Worm (Caenorhabditis elegans): Measurements from ENCODE around the gene Y54G11A.1.

Gene Y54G11A.1

ce11 chrII:14239924-14240323 is 29.1 kb downstream of the Y54G11A.1 start:
- TF ChIP-seq daf-12 (tag; optimal IDR thresholded peaks at IDR 0.05) (no peak), nfya-1 (tag; optimal IDR thresholded peaks at IDR 0.05; ENCODE audit: insufficient read depth) (no peak), snpc-4 (tag; optimal IDR thresholded peaks at IDR 0.05) (no peak), elt-2 (tag; optimal IDR thresholded peaks at IDR 0.05) (no peak), fkh-10 (GFP tag; optimal IDR thresholded peaks at IDR 0.05) (no peak), fkh-2 (tag; optimal IDR thresholded peaks at IDR 0.05) (no peak), aly-2 (tag; optimal IDR thresholded peaks at IDR 0.05) (no peak), pqm-1 (tag; optimal IDR thresholded peaks at IDR 0.05) (no peak), egl-27 (tag; optimal IDR thresholded peaks at IDR 0.05) (no peak), mml-1 (tag; optimal IDR thresholded peaks at IDR 0.05) (no peak), zag-1 (tag; optimal IDR thresholded peaks at IDR 0.05) (no peak), unc-62 (GFP tag; optimal IDR thresholded peaks at IDR 0.05) (no peak), ztf-4 (tag; optimal IDR thresholded peaks at IDR 0.05) (no peak), nhr-28 (tag; optimal IDR thresholded peaks at IDR 0.05) (no peak)

DNA sequence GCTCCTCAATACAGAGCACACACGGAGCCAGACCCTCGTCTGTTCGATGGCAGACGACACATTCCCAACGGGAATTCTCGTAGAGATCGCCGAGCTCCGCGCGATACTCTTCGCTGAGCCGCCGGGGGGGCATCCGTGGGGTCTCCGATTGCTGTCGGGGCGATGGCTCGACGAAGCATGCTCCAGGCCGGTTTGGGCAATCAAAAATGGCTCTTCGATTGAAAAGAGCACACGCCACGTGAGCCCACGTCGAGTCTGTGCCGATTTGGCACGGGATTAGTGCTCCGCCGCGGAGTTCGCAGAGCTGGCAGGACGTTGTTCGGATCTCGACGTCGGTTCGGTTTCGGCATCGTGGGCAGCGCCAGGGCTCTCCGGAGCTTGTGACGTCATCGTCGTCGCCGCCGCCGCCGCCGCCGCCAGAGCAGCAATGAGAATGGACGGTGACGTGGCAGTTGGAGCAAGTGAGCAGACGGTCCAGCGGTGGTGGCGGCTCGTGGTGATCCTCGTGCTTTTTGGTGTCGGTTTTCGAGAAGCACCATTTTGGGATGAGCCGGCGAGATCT is 31.7 kb downstream of the Y54G11A.1 start:
- TF ChIP-seq sea-2 (GFP tag; optimal IDR thresholded peaks at IDR 0.05), result no peak
- TF ChIP-seq pqm-1 (tag; optimal IDR thresholded peaks at IDR 0.05), result no peak
- no peak for TF ChIP-seq snpc-4 (tag; optimal IDR thresholded peaks at IDR 0.05)
- TF ChIP-seq ceh-16 (tag; optimal IDR thresholded peaks at IDR 0.05), result no peak

ce11 chrII:14236569-14236968 is 32.4 kb downstream of the Y54G11A.1 start:
- TF ChIP-seq zag-1 (tag; optimal IDR thresholded peaks at IDR 0.05) (no peak), skn-1 (tag; optimal IDR thresholded peaks at IDR 0.05) (no peak), sea-2 (GFP tag; optimal IDR thresholded peaks at IDR 0.05) (no peak), tbx-2 (tag; optimal IDR thresholded peaks at IDR 0.05) (no peak), snpc-4 (tag; optimal IDR thresholded peaks at IDR 0.05) (no peak), R02D3.7 (tag; optimal IDR thresholded peaks at IDR 0.05) (no peak)

DNA sequence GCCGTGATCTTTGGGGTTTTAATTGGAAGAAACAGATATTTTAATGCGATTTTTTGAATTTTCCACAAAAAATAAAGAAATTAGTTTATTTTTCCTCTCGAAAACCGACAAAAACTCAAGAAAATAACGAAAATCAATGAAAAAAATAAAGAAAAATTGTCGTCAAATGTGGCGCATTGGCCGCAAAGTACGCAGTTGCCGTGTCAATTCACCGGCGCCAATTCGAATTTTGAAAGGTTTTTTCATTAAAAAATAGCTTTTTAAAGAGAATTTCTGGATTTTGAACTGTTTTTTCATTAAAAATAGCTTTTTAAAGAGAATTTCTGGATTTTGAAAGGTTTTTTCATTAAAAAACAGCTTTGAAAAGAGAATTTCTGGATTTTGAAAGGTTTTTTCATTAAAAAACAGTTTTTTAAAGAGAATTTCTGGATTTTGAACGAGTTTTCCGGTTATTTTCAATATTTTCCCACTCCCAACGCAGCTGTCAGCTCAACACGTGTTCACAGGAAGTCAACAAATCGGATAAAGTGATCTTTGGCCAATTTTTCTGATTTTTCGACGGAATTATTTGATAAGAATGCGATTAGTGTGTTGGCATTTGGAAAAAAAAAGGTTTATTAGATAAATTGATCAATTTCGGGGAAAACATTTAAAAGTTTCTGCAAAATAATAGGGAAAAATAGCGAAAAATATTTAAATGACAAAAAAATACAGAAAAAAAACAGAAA is 34.5 kb downstream of the Y54G11A.1 start:
- TF ChIP-seq nhr-25 (tag; optimal IDR thresholded peaks at IDR 0.05) (no peak), elt-2 (tag; optimal IDR thresholded peaks at IDR 0.05) (peak; percentile 52)

DNA sequence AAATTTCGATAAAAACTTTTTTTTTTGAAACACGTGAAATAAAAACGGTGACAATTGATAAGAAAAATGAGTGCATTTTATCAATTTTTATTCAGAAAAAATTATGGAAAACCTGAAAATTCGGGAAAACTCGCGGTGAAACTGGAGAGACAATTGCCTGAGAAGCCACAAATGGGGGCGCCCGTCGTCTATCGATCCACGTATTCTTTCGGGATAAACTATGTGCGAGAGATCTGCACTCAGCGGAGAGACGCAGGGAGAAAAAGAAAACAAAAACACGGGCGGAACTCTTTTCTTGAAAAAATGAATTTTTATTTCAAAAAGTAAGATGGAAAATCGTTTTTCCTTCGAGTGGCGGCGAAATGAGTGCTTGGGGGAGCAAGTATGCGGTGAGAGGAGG is 35.1 kb downstream of the Y54G11A.1 start, which contains the start of gene men-1:
men-1 (minus strand) TSS at position 242 of the 400 bp plus-strand sequence.
- no peak for TF ChIP-seq unc-39 (tag; optimal IDR thresholded peaks at IDR 0.05)
- TF ChIP-seq ceh-28 (tag; optimal IDR thresholded peaks at IDR 0.05), result no peak
- peak; percentile 42 for TF ChIP-seq elt-2 (tag; optimal IDR thresholded peaks at IDR 0.05)
- no peak for TF ChIP-seq nhr-237 (tag; optimal IDR thresholded peaks at IDR 0.05)
- TF ChIP-seq ztf-11 (tag; optimal IDR thresholded peaks at IDR 0.05), result no peak
- TF ChIP-seq hmg-11 (tag; optimal IDR thresholded peaks at IDR 0.05), result peak; percentile 36
- no peak for TF ChIP-seq pqm-1 (tag; optimal IDR thresholded peaks at IDR 0.05)
- no peak for TF ChIP-seq jun-1 (tag; optimal IDR thresholded peaks at IDR 0.05)
- peak; percentile 8 for TF ChIP-seq pha-4 (tag; optimal IDR thresholded peaks at IDR 0.05)
- TF ChIP-seq daf-12 (tag; optimal IDR thresholded peaks at IDR 0.05), result no peak
- no peak for TF ChIP-seq mdl-1 (tag; optimal IDR thresholded peaks at IDR 0.05)
- TF ChIP-seq sea-2 (GFP tag; optimal IDR thresholded peaks at IDR 0.05), result no peak
- no peak for TF ChIP-seq nhr-43 (tag; optimal IDR thresholded peaks at IDR 0.05; ENCODE audit: poor library complexity, severe bottlenecking)
- TF ChIP-seq nfya-1 (tag; optimal IDR thresholded peaks at IDR 0.05; ENCODE audit: insufficient read depth), result peak; percentile 2
- no peak for TF ChIP-seq egl-27 (tag; optimal IDR thresholded peaks at IDR 0.05)
- TF ChIP-seq elt-1 (tag; optimal IDR thresholded peaks at IDR 0.05), result no peak

DNA sequence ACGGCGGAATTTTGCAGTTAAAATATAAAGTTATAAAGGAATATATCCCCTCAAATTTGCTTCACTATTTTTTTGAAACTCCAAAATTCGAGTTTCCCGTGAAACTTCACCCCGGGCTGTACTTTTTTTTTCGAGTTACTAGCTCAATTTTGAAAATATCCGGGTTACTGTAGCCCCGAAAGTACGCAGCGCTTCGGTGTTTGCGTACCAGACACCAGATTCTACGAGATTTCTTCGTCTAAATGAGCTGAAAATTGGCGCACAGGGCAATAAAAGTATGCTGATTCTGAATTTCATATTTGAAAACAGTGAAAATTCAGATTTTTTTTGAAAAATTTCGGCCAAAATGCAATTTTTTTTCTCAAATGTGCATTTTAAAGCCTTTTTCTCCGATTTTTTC is 38.1 kb downstream of the Y54G11A.1 start:
- TF ChIP-seq nhr-67 (tag; optimal IDR thresholded peaks at IDR 0.05) (no peak), fos-1 (tag; optimal IDR thresholded peaks at IDR 0.05) (no peak), ztf-4 (tag; optimal IDR thresholded peaks at IDR 0.05) (no peak), hmg-11 (tag; optimal IDR thresholded peaks at IDR 0.05) (no peak), elt-1 (tag; optimal IDR thresholded peaks at IDR 0.05) (no peak), jun-1 (tag; optimal IDR thresholded peaks at IDR 0.05) (no peak), pqm-1 (tag; optimal IDR thresholded peaks at IDR 0.05) (no peak), eor-1 (tag; optimal IDR thresholded peaks at IDR 0.05) (no peak), elt-3 (tag; optimal IDR thresholded peaks at IDR 0.05) (no peak), ZK546.5 (tag; optimal IDR thresholded peaks at IDR 0.05) (no peak), skn-1 (tag; optimal IDR thresholded peaks at IDR 0.05) (no peak), elt-2 (tag; optimal IDR thresholded peaks at IDR 0.05) (no peak)
